Worm (Caenorhabditis elegans) whole organism, mixed stage, embryonic: ENCODE measurements around the gene K09F5.6.

ENCODE experiments used
- M03D4.4 ChIP-seq: sonication (generic microtip); optimal IDR thresholded peaks from 2 replicates; lab custom pipeline; 2017; ENCODE audit warnings: mild to moderate bottlenecking, missing genetic modification characterization, missing compliant biosample characterization
- bed-3 ChIP-seq: fragments of 200-800 bp; sonication (Bioruptor generic); optimal IDR thresholded peaks from 3 replicates; lab custom pipeline; 2018; ENCODE audit warnings: mild to moderate bottlenecking, missing genetic modification characterization, moderate library complexity, missing compliant biosample characterization
- blmp-1 ChIP-seq: fragments of 150-350 bp; optimal IDR thresholded peaks from 2 replicates; lab custom pipeline; 2014; ENCODE audit warnings: missing biosample characterization, missing genetic modification characterization
- ceh-39 ChIP-seq: fragments of 150-350 bp; optimal IDR thresholded peaks from 2 replicates; lab custom pipeline; 2014; ENCODE audit warnings: missing biosample characterization, missing genetic modification characterization
- ceh-43 ChIP-seq: fragments of 200-800 bp; sonication (Bioruptor generic); optimal IDR thresholded peaks from 2 replicates; lab custom pipeline; 2018; ENCODE audit warnings: mild to moderate bottlenecking, missing genetic modification characterization, moderate library complexity, missing compliant biosample characterization
- ceh-83 ChIP-seq: fragments of 200-800 bp; sonication (Bioruptor generic); optimal IDR thresholded peaks from 2 replicates; lab custom pipeline; 2018; ENCODE audit warnings: mild to moderate bottlenecking, missing genetic modification characterization, missing compliant biosample characterization
- ces-1 ChIP-seq: fragments of 150-350 bp; optimal IDR thresholded peaks from 2 replicates; lab custom pipeline; 2014; ENCODE audit warnings: missing biosample characterization, missing genetic modification reagents, missing genetic modification characterization
- cnd-1 ChIP-seq: fragments of 200-800 bp; sonication (Bioruptor generic); optimal IDR thresholded peaks from 2 replicates; lab custom pipeline; 2018; ENCODE audit warnings: mild to moderate bottlenecking, missing genetic modification characterization, missing compliant biosample characterization
- drap-1 ChIP-seq: fragments of 200-800 bp; sonication (Bioruptor generic); optimal IDR thresholded peaks from 3 replicates; lab custom pipeline; 2018; ENCODE audit warnings: mild to moderate bottlenecking, missing genetic modification characterization, missing compliant biosample characterization
- elt-1 ChIP-seq: sonication (generic microtip); optimal IDR thresholded peaks from 2 replicates; lab custom pipeline; 2017; ENCODE audit warnings: missing genetic modification characterization, mild to moderate bottlenecking, missing compliant biosample characterization, antibody characterized with exemption, moderate library complexity, borderline replicate concordance; ENCODE audit not compliant: insufficient read depth
- elt-3 ChIP-seq: fragments of 150-350 bp; optimal IDR thresholded peaks from 2 replicates; lab custom pipeline; 2014; ENCODE audit warnings: missing biosample characterization, missing genetic modification characterization
- flh-1 ChIP-seq: fragments of 200-800 bp; sonication (Bioruptor generic); optimal IDR thresholded peaks from 2 replicates; lab custom pipeline; 2018; ENCODE audit warnings: mild to moderate bottlenecking, missing genetic modification characterization, moderate library complexity, missing compliant biosample characterization
- ham-2 ChIP-seq: fragments of 200-800 bp; sonication (Bioruptor generic); optimal IDR thresholded peaks from 2 replicates; lab custom pipeline; 2018; ENCODE audit warnings: mild to moderate bottlenecking, missing genetic modification characterization, missing compliant biosample characterization
- hlh-1 ChIP-seq: fragments of 150-350 bp; optimal IDR thresholded peaks from 2 replicates; lab custom pipeline; 2014; ENCODE audit warnings: missing biosample characterization, missing genetic modification reagents, missing genetic modification characterization
- lin-13 ChIP-seq: fragments of 150-350 bp; optimal IDR thresholded peaks from 2 replicates; lab custom pipeline; 2014; ENCODE audit warnings: missing biosample characterization, missing genetic modification characterization
- lin-32 ChIP-seq: fragments of 200-800 bp; sonication (Bioruptor generic); optimal IDR thresholded peaks from 2 replicates; lab custom pipeline; 2018; ENCODE audit warnings: mild to moderate bottlenecking, missing genetic modification characterization, missing compliant biosample characterization
- lsy-2 ChIP-seq: fragments of 150-350 bp; optimal IDR thresholded peaks from 2 replicates; lab custom pipeline; 2014; ENCODE audit warnings: missing biosample characterization, missing genetic modification characterization
- mab-5 ChIP-seq: fragments of 150-350 bp; optimal IDR thresholded peaks from 2 replicates; lab custom pipeline; 2014; ENCODE audit warnings: missing biosample characterization, missing genetic modification characterization
- mep-1 ChIP-seq: fragments of 150-350 bp; optimal IDR thresholded peaks from 2 replicates; lab custom pipeline; 2017; ENCODE audit warnings: missing biosample characterization, missing genetic modification reagents, missing genetic modification characterization, inconsistent platforms
- mls-2 ChIP-seq: sonication (generic microtip); optimal IDR thresholded peaks from 2 replicates; lab custom pipeline; 2016; ENCODE audit warnings: mild to moderate bottlenecking, missing genetic modification characterization, moderate library complexity, missing compliant biosample characterization
- nhr-12 ChIP-seq: fragments of 150-350 bp; optimal IDR thresholded peaks from 2 replicates; lab custom pipeline; 2014; ENCODE audit warnings: missing biosample characterization, missing genetic modification characterization
- nhr-2 ChIP-seq: fragments of 150-350 bp; optimal IDR thresholded peaks from 2 replicates; lab custom pipeline; 2014; ENCODE audit warnings: missing biosample characterization, missing genetic modification characterization
- nhr-237 ChIP-seq: fragments of 150-350 bp; optimal IDR thresholded peaks from 2 replicates; lab custom pipeline; 2014; ENCODE audit warnings: missing biosample characterization, missing genetic modification characterization
- nhr-28 ChIP-seq: fragments of 150-350 bp; optimal IDR thresholded peaks from 2 replicates; lab custom pipeline; 2014; ENCODE audit warnings: missing biosample characterization, missing genetic modification characterization
- nhr-76 ChIP-seq: sonication (generic microtip); optimal IDR thresholded peaks from 2 replicates; lab custom pipeline; 2017; ENCODE audit warnings: missing biosample characterization, missing genetic modification characterization
- pha-4 ChIP-seq: fragments of 150-350 bp; optimal IDR thresholded peaks from 2 replicates; lab custom pipeline; 2018; ENCODE audit warnings: missing biosample characterization, missing genetic modification reagents, missing genetic modification characterization
- sem-2 ChIP-seq: fragments of 200-800 bp; sonication (Bioruptor generic); optimal IDR thresholded peaks from 2 replicates; lab custom pipeline; 2018; ENCODE audit warnings: mild to moderate bottlenecking, missing genetic modification characterization, missing compliant biosample characterization
- snpc-4 ChIP-seq: fragments of 150-350 bp; optimal IDR thresholded peaks from 2 replicates; lab custom pipeline; 2014; ENCODE audit warnings: missing biosample characterization, missing genetic modification characterization
- sptf-1 ChIP-seq: sonication (generic microtip); optimal IDR thresholded peaks from 2 replicates; lab custom pipeline; 2017; ENCODE audit warnings: mild to moderate bottlenecking, missing genetic modification characterization, moderate library complexity, missing compliant biosample characterization
- tbx-8 ChIP-seq: fragments of 200-800 bp; sonication (Bioruptor generic); optimal IDR thresholded peaks from 2 replicates; lab custom pipeline; 2018; ENCODE audit warnings: mild to moderate bottlenecking, missing genetic modification characterization, moderate library complexity, missing compliant biosample characterization
- unc-120 ChIP-seq: sonication (generic microtip); optimal IDR thresholded peaks from 2 replicates; lab custom pipeline; 2017; ENCODE audit warnings: missing genetic modification characterization, missing compliant biosample characterization; ENCODE audit not compliant: poor library complexity, severe bottlenecking
- unc-39 ChIP-seq: fragments of 150-350 bp; optimal IDR thresholded peaks from 2 replicates; lab custom pipeline; 2014; ENCODE audit warnings: missing biosample characterization, missing genetic modification characterization
- unc-62 ChIP-seq: fragments of 150-350 bp; optimal IDR thresholded peaks from 2 replicates; lab custom pipeline; 2014; ENCODE audit warnings: missing biosample characterization, missing genetic modification reagents, missing genetic modification characterization
- zip-8 ChIP-seq: fragments of 150-350 bp; optimal IDR thresholded peaks from 2 replicates; lab custom pipeline; 2014; ENCODE audit warnings: missing biosample characterization, missing genetic modification characterization
- ztf-11 ChIP-seq: fragments of 150-350 bp; optimal IDR thresholded peaks from 2 replicates; lab custom pipeline; 2014; ENCODE audit warnings: missing biosample characterization, missing genetic modification characterization

The K09F5.6 gene

ce11 chrX:7712887-7713286 lies 6.2 kb upstream of the K09F5.6 start:
- TF ChIP-seq mep-1 = peak; percentile 29
- TF ChIP-seq unc-62 (GFP tag; lab: Kevin White, UChicago) = no peak
- no peak for TF ChIP-seq lin-13
- no peak for TF ChIP-seq nhr-28 (tag; lab: Kevin White, UChicago)
- no peak for TF ChIP-seq unc-120
- TF ChIP-seq nhr-2 (tag; lab: Kevin White, UChicago) = no peak
- TF ChIP-seq ceh-83 (GFP tag; lab: Kevin White, UChicago) = no peak
- TF ChIP-seq cnd-1 (tag; lab: Kevin White, UChicago) = peak; percentile 88
- no peak for TF ChIP-seq nhr-76 (tag; lab: Kevin White, UChicago)
- no peak for TF ChIP-seq unc-39 (tag; lab: Kevin White, UChicago)
- TF ChIP-seq hlh-1 (tag; lab: Kevin White, UChicago) = peak; percentile 59
- peak; percentile 63 for TF ChIP-seq ham-2 (GFP tag; lab: Kevin White, UChicago)
- peak; percentile 30 for TF ChIP-seq ztf-11
- no peak for TF ChIP-seq blmp-1 (tag; lab: Kevin White, UChicago)
- no peak for TF ChIP-seq lsy-2 (tag; lab: Kevin White, UChicago)
- TF ChIP-seq mls-2 (tag; lab: Kevin White, UChicago) = peak; percentile 83
- TF ChIP-seq elt-3 = no peak
- TF ChIP-seq lin-32 = peak; percentile 66
- TF ChIP-seq drap-1 = peak; percentile 5
- no peak for TF ChIP-seq flh-1 (GFP tag; lab: Kevin White, UChicago)
- TF ChIP-seq nhr-12 (tag; lab: Kevin White, UChicago) = no peak
- TF ChIP-seq nhr-237 (tag; lab: Kevin White, UChicago) = no peak
- peak; percentile 99 for TF ChIP-seq ces-1
- no peak for TF ChIP-seq zip-8 (tag; lab: Kevin White, UChicago)
- no peak for TF ChIP-seq elt-1 (tag; lab: Kevin White, UChicago)
- TF ChIP-seq M03D4.4 (tag; lab: Kevin White, UChicago) = no peak
- no peak for TF ChIP-seq tbx-8 (GFP tag; lab: Kevin White, UChicago)
- TF ChIP-seq snpc-4 (tag; lab: Kevin White, UChicago) = no peak
- TF ChIP-seq ceh-39 (tag; lab: Kevin White, UChicago) = no peak
- no peak for TF ChIP-seq sptf-1 (tag; lab: Kevin White, UChicago)
- no peak for TF ChIP-seq mab-5 (tag; lab: Kevin White, UChicago)
- no peak for TF ChIP-seq sem-2 (GFP tag; lab: Kevin White, UChicago)
- TF ChIP-seq ceh-43 = peak; percentile 10
- TF ChIP-seq pha-4 (tag; lab: Kevin White, UChicago) = no peak
- TF ChIP-seq bed-3 (GFP tag; lab: Kevin White, UChicago) = no peak

ce11 chrX:7715463-7715862 lies 3.6 kb upstream of the K09F5.6 start:
- TF ChIP-seq ces-1 = no peak
- TF ChIP-seq lin-32 = no peak
- peak; percentile 69 for TF ChIP-seq unc-120
- TF ChIP-seq hlh-1 (tag; lab: Kevin White, UChicago) = peak; percentile 82
- peak; percentile 91 for TF ChIP-seq unc-62 (GFP tag; lab: Kevin White, UChicago)
- TF ChIP-seq mab-5 (tag; lab: Kevin White, UChicago) = peak; percentile 22
- TF ChIP-seq zip-8 (tag; lab: Kevin White, UChicago) = no peak

- TF ChIP-seq pha-4 (tag; lab: Kevin White, UChicago) (no peak), flh-1 (GFP tag; lab: Kevin White, UChicago) (no peak), blmp-1 (tag; lab: Kevin White, UChicago) (no peak)
These were observed 1.5 kb downstream of the K09F5.6 start for ce11 chrX:7720565-7720964.

ce11 chrX:7724099-7724498 lies 5.0 kb downstream of the K09F5.6 start:
- no peak for TF ChIP-seq nhr-12 (tag; lab: Kevin White, UChicago)
